Worm (Caenorhabditis elegans): ENCODE results near the gene spds-1.

DNA sequence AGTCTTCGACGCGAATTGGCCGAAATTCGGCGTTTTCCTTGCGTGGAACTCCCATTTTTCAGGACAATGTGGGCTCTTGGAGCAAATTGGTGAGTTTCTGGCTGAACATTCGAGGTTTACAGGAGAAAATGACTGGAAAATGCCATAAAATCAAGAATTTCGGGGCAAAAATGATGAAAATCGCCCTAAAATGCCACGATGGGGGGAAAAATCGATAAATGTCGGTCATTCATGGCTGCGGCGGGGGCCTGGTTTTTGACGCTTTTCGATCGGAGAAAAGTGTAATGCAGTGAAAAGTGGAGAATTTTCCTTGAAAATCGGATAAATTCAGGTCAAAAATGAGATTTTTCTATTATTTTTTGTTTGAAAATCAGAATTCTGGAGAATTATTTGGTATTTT is 1.5 kb upstream of the spds-1 start, which contains the start of the genes Y46G5A.18 and Y46G5A.47:
- TF ChIP-seq lsy-2 (tag; optimal IDR thresholded peaks at IDR 0.05) (no peak), M03D4.4 (tag; optimal IDR thresholded peaks at IDR 0.05) (no peak), elt-1 (tag; optimal IDR thresholded peaks at IDR 0.05; ENCODE audit: borderline replicate concordance, insufficient read depth) (no peak), lin-13 (tag; optimal IDR thresholded peaks at IDR 0.05) (no peak), pha-4 (tag; optimal IDR thresholded peaks at IDR 0.05) (no peak)

All from whole organism, mixed stage, embryonic.